Comparison of ENCODE assay signal across 5 worm cellular contexts in the genomic region with DNA sequence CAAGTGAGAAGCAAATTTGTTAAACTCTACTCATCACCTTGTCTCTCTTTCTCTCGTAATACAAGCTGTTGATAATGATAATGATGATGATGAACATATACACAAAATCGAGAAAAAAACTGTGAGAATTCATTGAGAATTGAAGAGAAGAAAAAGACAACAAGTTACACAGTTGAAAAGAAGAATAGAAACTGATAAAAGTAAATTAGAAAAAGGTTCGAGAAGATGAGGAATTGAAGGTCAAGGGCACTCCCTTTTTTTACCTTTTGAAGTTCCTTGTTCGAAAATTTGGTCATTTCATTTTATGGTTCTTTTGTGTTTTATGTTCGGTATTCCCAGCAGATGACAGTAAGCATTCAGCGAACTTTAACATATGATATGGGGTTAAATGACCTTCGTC.
TF ChIP-seq lines count a peak whose summit lies in the region.

No protein-coding gene starts in this region.

TF ChIP-seq in whole organism, L1 larva, 84 proteins besides CTCF, POLR2A, EP300 and RAD21 (continues in another document):
- no peak for TF ChIP-seq nhr-19 (GFP tag; conservative IDR thresholded peaks at IDR 0.05; lab: Robert Waterston, UW)
- no peak for TF ChIP-seq ceh-88 (GFP tag; IDR thresholded peaks at IDR 0.05; lab: Robert Waterston, UW)
- no peak for TF ChIP-seq jun-1 (tag; optimal IDR thresholded peaks at IDR 0.05; lab: Kevin White, UChicago)
- peak; percentile 48 for TF ChIP-seq blmp-1 (tag; optimal IDR thresholded peaks at IDR 0.05; lab: Kevin White, UChicago)
- TF ChIP-seq sox-4 (tag; optimal IDR thresholded peaks at IDR 0.05; lab: Kevin White, UChicago) = no peak
- no peak for TF ChIP-seq pax-3 (tag; optimal IDR thresholded peaks at IDR 0.05; lab: Kevin White, UChicago)
- TF ChIP-seq snu-23 (GFP tag; optimal IDR thresholded peaks at IDR 0.05; lab: Kevin White, UChicago) = no peak
- no peak for TF ChIP-seq unc-62 (GFP tag; optimal IDR thresholded peaks at IDR 0.05; lab: Kevin White, UChicago)
- TF ChIP-seq ceh-63 (GFP tag; optimal IDR thresholded peaks at IDR 0.05; lab: Kevin White, UChicago) = no peak
- no peak for TF ChIP-seq hpl-2 (GFP tag; optimal IDR thresholded peaks at IDR 0.05; lab: Kevin White, UChicago)
- no peak for TF ChIP-seq mep-1 (tag; optimal IDR thresholded peaks at IDR 0.05; lab: Kevin White, UChicago)
- TF ChIP-seq lin-39 (tag; optimal IDR thresholded peaks at IDR 0.05; lab: Kevin White, UChicago) = no peak
- no peak for TF ChIP-seq nhr-76 (tag; optimal IDR thresholded peaks at IDR 0.05; lab: Kevin White, UChicago)
- no peak for TF ChIP-seq Y116A8C.19 (tag; optimal IDR thresholded peaks at IDR 0.05; lab: Kevin White, UChicago; ENCODE audit: borderline replicate concordance)
- TF ChIP-seq sptf-1 (tag; optimal IDR thresholded peaks at IDR 0.05; lab: Kevin White, UChicago) = no peak
- TF ChIP-seq lin-14 (GFP tag; optimal IDR thresholded peaks at IDR 0.05; lab: Kevin White, UChicago) = peak; percentile 33
- TF ChIP-seq nhr-71 (tag; optimal IDR thresholded peaks at IDR 0.05; lab: Kevin White, UChicago) = no peak
- TF ChIP-seq tlp-1 (tag; optimal IDR thresholded peaks at IDR 0.05; lab: Kevin White, UChicago) = no peak

TF ChIP-seq in whole organism, L2 larva, 48 proteins besides CTCF, POLR2A, EP300 and RAD21:
- TF ChIP-seq crh-2 (tag; optimal IDR thresholded peaks at IDR 0.05; lab: Kevin White, UChicago) (peak; percentile 27), sma-3 (GFP tag; optimal IDR thresholded peaks at IDR 0.05; lab: Kevin White, UChicago) (peak; percentile 63), blmp-1 (tag; optimal IDR thresholded peaks at IDR 0.05; lab: Kevin White, UChicago; ENCODE audit: insufficient read depth) (peak; percentile 80), fos-1 (tag; optimal IDR thresholded peaks at IDR 0.05; lab: Kevin White, UChicago) (peak; percentile 37), egl-27 (tag; optimal IDR thresholded peaks at IDR 0.05; lab: Kevin White, UChicago) (no peak), aly-2 (tag; optimal IDR thresholded peaks at IDR 0.05; lab: Kevin White, UChicago) (no peak), ztf-11 (tag; optimal IDR thresholded peaks at IDR 0.05; lab: Kevin White, UChicago) (no peak), unc-55 (GFP tag; optimal IDR thresholded peaks at IDR 0.05; lab: Kevin White, UChicago) (no peak), sma-9 (GFP tag; optimal IDR thresholded peaks at IDR 0.05; lab: Kevin White, UChicago) (peak; percentile 53), sma-9 (tag; optimal IDR thresholded peaks at IDR 0.05; lab: Kevin White, UChicago) (no peak), nhr-10 (tag; optimal IDR thresholded peaks at IDR 0.05; lab: Kevin White, UChicago) (no peak), sem-4 (tag; optimal IDR thresholded peaks at IDR 0.05; lab: Kevin White, UChicago) (no peak), gmeb-1 (tag; optimal IDR thresholded peaks at IDR 0.05; lab: Kevin White, UChicago) (no peak), ztf-4 (tag; optimal IDR thresholded peaks at IDR 0.05; lab: Kevin White, UChicago) (no peak), lsy-2 (tag; optimal IDR thresholded peaks at IDR 0.05; lab: Kevin White, UChicago) (no peak), nhr-25 (tag; optimal IDR thresholded peaks at IDR 0.05; lab: Kevin White, UChicago) (peak; percentile 91), C34F6.9 (tag; optimal IDR thresholded peaks at IDR 0.05; lab: Kevin White, UChicago) (no peak)

TF ChIP-seq in whole organism, L3 larva, 47 proteins besides CTCF, POLR2A, EP300 and RAD21:
- TF ChIP-seq sea-2 (GFP tag; optimal IDR thresholded peaks at IDR 0.05; lab: Kevin White, UChicago) = no peak
- TF ChIP-seq nhr-25 (tag; optimal IDR thresholded peaks at IDR 0.05; lab: Kevin White, UChicago) = peak; percentile 66
- no peak for TF ChIP-seq elt-3 (tag; optimal IDR thresholded peaks at IDR 0.05; lab: Kevin White, UChicago)
- TF ChIP-seq egl-27 (tag; optimal IDR thresholded peaks at IDR 0.05; lab: Kevin White, UChicago) = no peak
- TF ChIP-seq nhr-23 (tag; optimal IDR thresholded peaks at IDR 0.05; lab: Kevin White, UChicago) = peak; percentile 82
- no peak for TF ChIP-seq unc-62 (GFP tag; optimal IDR thresholded peaks at IDR 0.05; lab: Kevin White, UChicago)

TF ChIP-seq in whole organism, L4 larva, 104 proteins besides CTCF, POLR2A, EP300 and RAD21 (continues in another document):
- TF ChIP-seq php-3 (GFP tag; IDR thresholded peaks at IDR 0.05; lab: Robert Waterston, UW) = no peak
- peak; percentile 49 for TF ChIP-seq nhr-25 (tag; optimal IDR thresholded peaks at IDR 0.05; lab: Kevin White, UChicago; ENCODE audit: borderline replicate concordance, insufficient read depth)
- no peak for TF ChIP-seq vab-7 (GFP tag; IDR thresholded peaks at IDR 0.05; lab: Robert Waterston, UW)
- no peak for TF ChIP-seq pqm-1 (tag; optimal IDR thresholded peaks at IDR 0.05; lab: Kevin White, UChicago)
- TF ChIP-seq unc-62 (GFP tag; optimal IDR thresholded peaks at IDR 0.05 in 1 of 2; lab: Kevin White, UChicago) = no peak
- no peak for TF ChIP-seq unc-62 (tag; optimal IDR thresholded peaks at IDR 0.05; lab: Kevin White, UChicago)
- no peak for TF ChIP-seq nhr-77 (tag; optimal IDR thresholded peaks at IDR 0.05; lab: Kevin White, UChicago)
- no peak for TF ChIP-seq lsy-2 (tag; optimal IDR thresholded peaks at IDR 0.05; lab: Kevin White, UChicago)
- no peak for TF ChIP-seq ceh-28 (tag; optimal IDR thresholded peaks at IDR 0.05; lab: Kevin White, UChicago)
- no peak for TF ChIP-seq hmg-1.1 (GFP tag; IDR thresholded peaks at IDR 0.05; lab: Robert Waterston, UW)
- TF ChIP-seq ces-1 (GFP tag; optimal IDR thresholded peaks at IDR 0.05; lab: Kevin White, UChicago) = no peak
- no peak for TF ChIP-seq saeg-2 (GFP tag; IDR thresholded peaks at IDR 0.05; lab: Robert Waterston, UW)
- no peak for TF ChIP-seq aha-1 (tag; lab: Kevin White, UChicago)
- TF ChIP-seq dmd-9 (GFP tag; IDR thresholded peaks at IDR 0.05; lab: Robert Waterston, UW) = no peak
- no peak for TF ChIP-seq zip-2 (tag; optimal IDR thresholded peaks at IDR 0.05; lab: Kevin White, UChicago)
- TF ChIP-seq nhr-76 (tag; optimal IDR thresholded peaks at IDR 0.05; lab: Kevin White, UChicago) = peak; percentile 15
- no peak for TF ChIP-seq madf-9 (GFP tag; conservative IDR thresholded peaks at IDR 0.05; lab: Robert Waterston, UW)
- no peak for TF ChIP-seq hlh-30 (tag; optimal IDR thresholded peaks at IDR 0.05; lab: Kevin White, UChicago; ENCODE audit: insufficient read depth)
- TF ChIP-seq nhr-6 (tag; optimal IDR thresholded peaks at IDR 0.05; lab: Kevin White, UChicago) = no peak
- TF ChIP-seq snpc-4 (tag; optimal IDR thresholded peaks at IDR 0.05; lab: Kevin White, UChicago) = no peak
- TF ChIP-seq lin-29 (GFP tag; IDR thresholded peaks at IDR 0.05; lab: Robert Waterston, UW) = no peak
- peak; percentile 49 for TF ChIP-seq cey-2 (tag; optimal IDR thresholded peaks at IDR 0.05; lab: Kevin White, UChicago; ENCODE audit: borderline replicate concordance, insufficient read depth)
- no peak for TF ChIP-seq snpc-1.2 (GFP tag; IDR thresholded peaks at IDR 0.05; lab: Robert Waterston, UW)
- peak; percentile 48 for TF ChIP-seq nhr-28 (tag; optimal IDR thresholded peaks at IDR 0.05; lab: Kevin White, UChicago)
- TF ChIP-seq nhr-10 (tag; optimal IDR thresholded peaks at IDR 0.05; lab: Kevin White, UChicago) = no peak
- TF ChIP-seq dve-1 (tag; optimal IDR thresholded peaks at IDR 0.05; lab: Kevin White, UChicago; ENCODE audit: insufficient read depth) = peak; percentile 7
- TF ChIP-seq duxl-1 (tag; optimal IDR thresholded peaks at IDR 0.05; lab: Kevin White, UChicago; ENCODE audit: poor library complexity) = no peak

TF ChIP-seq in whole organism, young adult, 124 proteins besides CTCF, POLR2A, EP300 and RAD21:
- TF ChIP-seq sdz-38 (tag; optimal IDR thresholded peaks at IDR 0.05; lab: Kevin White, UChicago) (no peak), somi-1 (GFP tag; optimal IDR thresholded peaks at IDR 0.05; lab: Kevin White, UChicago) (peak; percentile 46)
